Fruit fly (Drosophila melanogaster) whole organism, pupa: ENCODE measurements around the gene CG5290.

Experiments
- CG10348 ChIP-seq: fragments of 200-800 bp; sonication (Bioruptor generic); IDR thresholded peaks from 2 replicates; pipeline ENCODE4 v1.3.6; 2022; ENCODE audit warnings: missing biosample characterization, missing genetic modification characterization
- CG12605 ChIP-seq: fragments of 200-800 bp; sonication (Bioruptor generic); IDR thresholded peaks from 2 replicates; pipeline ENCODE4 v1.3.6; 2022; ENCODE audit warnings: missing biosample characterization, missing genetic modification characterization
- CG13204 ChIP-seq: fragments of 200-800 bp; sonication (Bioruptor generic); optimal IDR thresholded peaks from 2 replicates; lab custom pipeline; 2018; ENCODE audit warnings: missing biosample characterization, mild to moderate bottlenecking, missing genetic modification characterization, moderate library complexity
- CG14655 ChIP-seq: fragments of 200-800 bp; sonication (Bioruptor generic); optimal IDR thresholded peaks from 3 replicates; lab custom pipeline; 2017; ENCODE audit warnings: mild to moderate bottlenecking, missing biosample characterization, missing genetic modification reagents, missing genetic modification characterization
- CG15710 ChIP-seq: fragments of 200-800 bp; sonication (Bioruptor generic); optimal IDR thresholded peaks from 2 replicates; lab custom pipeline; 2018; ENCODE audit warnings: missing biosample characterization, mild to moderate bottlenecking, missing genetic modification characterization, moderate library complexity
- CG17806 ChIP-seq: fragments of 200-800 bp; sonication (Bioruptor generic); optimal IDR thresholded peaks from 2 replicates; lab custom pipeline; 2018; ENCODE audit warnings: missing biosample characterization, mild to moderate bottlenecking, missing genetic modification characterization, moderate library complexity
- CG32121 ChIP-seq: fragments of 200-800 bp; sonication (Bioruptor generic); IDR thresholded peaks from 2 replicates; pipeline ENCODE4 v1.3.6; 2022; ENCODE audit warnings: missing biosample characterization, missing genetic modification characterization
- CG34367 ChIP-seq: fragments of 200-800 bp; sonication (Bioruptor generic); optimal IDR thresholded peaks from 2 replicates; lab custom pipeline; 2018; ENCODE audit warnings: missing biosample characterization, mild to moderate bottlenecking, missing genetic modification characterization
- CG4496 ChIP-seq: fragments of 200-800 bp; sonication (Bioruptor generic); IDR thresholded peaks from 3 replicates; pipeline ENCODE4 v1.3.6; 2022; ENCODE audit warnings: missing biosample characterization, missing genetic modification characterization
- CG8159 ChIP-seq: fragments of 200-800 bp; sonication (Bioruptor generic); optimal IDR thresholded peaks from 3 replicates; lab custom pipeline; 2018; ENCODE audit warnings: missing biosample characterization, mild to moderate bottlenecking, missing genetic modification characterization, moderate library complexity
- CG8301 ChIP-seq: fragments of 200-800 bp; sonication (Bioruptor generic); optimal IDR thresholded peaks from 2 replicates; lab custom pipeline; 2018; ENCODE audit warnings: missing biosample characterization, mild to moderate bottlenecking, missing genetic modification characterization
- CG9948 ChIP-seq: fragments of 200-800 bp; sonication (Bioruptor generic); optimal IDR thresholded peaks from 2 replicates; lab custom pipeline; 2018; ENCODE audit warnings: missing biosample characterization, mild to moderate bottlenecking, missing genetic modification characterization, moderate library complexity
- D1 ChIP-seq: fragments of 200-800 bp; sonication (Bioruptor generic); optimal IDR thresholded peaks from 2 replicates; lab custom pipeline; 2018; ENCODE audit warnings: missing biosample characterization, mild to moderate bottlenecking, missing genetic modification characterization, moderate library complexity
- EcR ChIP-seq: fragments of 200-800 bp; sonication (Bioruptor generic); optimal IDR thresholded peaks from 3 replicates; lab custom pipeline; 2019; ENCODE audit warnings: missing biosample characterization, missing genetic modification characterization, mild to moderate bottlenecking, moderate library complexity, missing genetic modification reagents
- Ets98B ChIP-seq: fragments of 200-800 bp; sonication (Bioruptor generic); IDR thresholded peaks from 2 replicates; pipeline ENCODE4 v1.3.6; 2022; ENCODE audit warnings: missing biosample characterization, missing genetic modification characterization
- Pif1A ChIP-seq: fragments of 200-800 bp; sonication (Bioruptor generic); optimal IDR thresholded peaks from 3 replicates; lab custom pipeline; 2016; ENCODE audit warnings: missing biosample characterization, missing genetic modification characterization
- Pif1B ChIP-seq: fragments of 200-800 bp; sonication (Bioruptor generic); optimal IDR thresholded peaks from 3 replicates; lab custom pipeline; 2016; ENCODE audit warnings: missing biosample characterization, missing genetic modification characterization
- Snoo ChIP-seq: fragments of 200-800 bp; sonication (Bioruptor generic); optimal IDR thresholded peaks from 3 replicates; lab custom pipeline; 2017; ENCODE audit warnings: missing biosample characterization, mild to moderate bottlenecking, missing genetic modification characterization, inconsistent platforms
- fd96Ca ChIP-seq: fragments of 200-800 bp; sonication (Bioruptor generic); IDR thresholded peaks from 3 replicates; pipeline ENCODE4 v1.3.6; 2022; ENCODE audit warnings: missing biosample characterization, missing genetic modification characterization
- gl ChIP-seq: fragments of 200-800 bp; sonication (Bioruptor generic); optimal IDR thresholded peaks from 2 replicates; lab custom pipeline; 2018; ENCODE audit warnings: missing biosample characterization, mild to moderate bottlenecking, missing genetic modification characterization
- rn ChIP-seq: fragments of 200-800 bp; sonication (Bioruptor generic); IDR thresholded peaks from 2 replicates; pipeline ENCODE4 v1.3.6; 2022; ENCODE audit warnings: missing biosample characterization, missing genetic modification characterization

The CG5290 gene

DNA sequence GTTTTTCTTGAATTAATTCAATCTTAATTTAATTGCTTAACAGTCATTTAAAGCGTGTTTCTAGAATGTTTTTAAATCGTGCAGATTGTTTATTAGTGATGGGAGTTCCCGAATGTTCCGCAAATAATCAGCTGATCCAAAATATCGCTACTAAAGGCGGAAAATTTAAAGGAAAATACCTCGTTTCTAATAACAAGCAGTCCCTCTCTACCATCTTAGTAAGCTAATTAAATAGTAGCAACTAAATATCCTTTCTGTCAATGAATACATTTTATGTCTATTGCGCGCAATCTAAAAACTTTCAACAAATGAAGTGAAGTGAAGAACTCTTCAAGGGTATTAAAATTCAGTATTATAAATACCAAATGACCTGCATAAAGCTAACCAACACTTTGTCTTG is at the start of gene CG5290:
Gene CG5290 (minus strand): TSS at position 118 of the 400 bp plus-strand sequence.
- no peak for TF ChIP-seq CG9948 (tag; lab: Kevin White, UChicago)
- TF ChIP-seq CG8301 = no peak
- peak; percentile 4 for TF ChIP-seq CG15710 (tag; lab: Kevin White, UChicago)
- peak; percentile 21 for TF ChIP-seq Pif1A (GFP tag; lab: Kevin White, UChicago)
- TF ChIP-seq CG8159 (tag; lab: Kevin White, UChicago) = peak; percentile 4
- TF ChIP-seq Snoo = peak; percentile 11

DNA sequence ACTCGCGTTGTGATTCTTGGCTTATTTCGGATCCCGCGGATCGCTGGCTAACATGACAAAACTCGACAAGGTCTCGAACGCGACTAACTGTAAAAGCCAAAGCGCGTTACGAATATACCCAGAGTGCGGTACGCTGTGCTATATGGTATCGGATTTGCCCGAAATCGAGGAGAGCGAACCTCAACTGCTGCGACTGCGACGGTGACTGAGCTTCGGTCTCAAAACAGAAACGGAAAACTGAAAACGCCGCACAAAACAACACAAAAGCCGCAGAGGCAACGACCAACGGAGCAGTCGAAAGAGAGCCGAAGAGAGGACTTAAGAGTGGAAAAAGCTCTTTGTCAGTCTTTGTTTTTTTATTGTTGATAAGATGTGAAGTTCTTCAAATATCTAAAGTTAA is 49.2 kb upstream of the CG5290 start:
- TF ChIP-seq CG15710 (tag; lab: Kevin White, UChicago) = no peak
- no peak for TF ChIP-seq CG9948 (tag; lab: Kevin White, UChicago)
- no peak for TF ChIP-seq D1 (tag; lab: Kevin White, UChicago)
- TF ChIP-seq CG12605 (GFP tag; lab: Robert Waterston, UW) = peak; percentile 7; the same call in 1 of the 2 replicates
- no peak for TF ChIP-seq rn (GFP tag; lab: Robert Waterston, UW)
- TF ChIP-seq Ets98B (GFP tag; lab: Robert Waterston, UW) = peak; percentile 58; the same call in 1 of the 2 replicates
- peak; percentile 57; the same call in 2 of the 3 replicates for TF ChIP-seq CG4496
- TF ChIP-seq CG13204 (GFP tag; lab: Kevin White, UChicago) = peak; percentile 65
- TF ChIP-seq CG8159 (tag; lab: Kevin White, UChicago) = no peak
- no peak; the same call in 1 of the 2 replicates for TF ChIP-seq CG32121 (GFP tag; lab: Robert Waterston, UW)
- no peak for TF ChIP-seq CG34367 (tag; lab: Kevin White, UChicago)
- no peak for TF ChIP-seq CG17806 (tag; lab: Kevin White, UChicago)
- peak; percentile 2 for TF ChIP-seq CG14655 (GFP tag; lab: Kevin White, UChicago)
- peak; percentile 6 for TF ChIP-seq Snoo
- TF ChIP-seq gl (tag; lab: Kevin White, UChicago) = peak; percentile 14
- no peak for TF ChIP-seq Pif1A (GFP tag; lab: Kevin White, UChicago)
- TF ChIP-seq fd96Ca (GFP tag; lab: Robert Waterston, UW) = peak; percentile 33; the same call in 1 of the 3 replicates
- TF ChIP-seq Pif1B = no peak
- no peak for TF ChIP-seq CG10348 (GFP tag; lab: Robert Waterston, UW)
- TF ChIP-seq EcR (GFP tag; lab: Kevin White, UChicago) = peak; percentile 86
- no peak for TF ChIP-seq CG8301

dm6 chr3L:17960247-17960839 is 48.0 kb upstream of the CG5290 start:
- no peak for TF ChIP-seq Ets98B (GFP tag; lab: Robert Waterston, UW)
- TF ChIP-seq Pif1B = no peak
- TF ChIP-seq gl (tag; lab: Kevin White, UChicago) = no peak
- no peak for TF ChIP-seq EcR (GFP tag; lab: Kevin White, UChicago)
- no peak for TF ChIP-seq CG32121 (GFP tag; lab: Robert Waterston, UW)
- no peak for TF ChIP-seq CG8159 (tag; lab: Kevin White, UChicago)
- no peak for TF ChIP-seq CG10348 (GFP tag; lab: Robert Waterston, UW)
- no peak for TF ChIP-seq CG4496
- no peak; the same call in 2 of the 3 replicates for TF ChIP-seq fd96Ca (GFP tag; lab: Robert Waterston, UW)
- no peak for TF ChIP-seq CG15710 (tag; lab: Kevin White, UChicago)
- no peak for TF ChIP-seq CG13204 (GFP tag; lab: Kevin White, UChicago)
- no peak for TF ChIP-seq CG12605 (GFP tag; lab: Robert Waterston, UW)
- no peak for TF ChIP-seq Snoo
- TF ChIP-seq CG14655 (GFP tag; lab: Kevin White, UChicago) = no peak
- no peak for TF ChIP-seq CG8301
- TF ChIP-seq CG34367 (tag; lab: Kevin White, UChicago) = no peak
- no peak for TF ChIP-seq CG9948 (tag; lab: Kevin White, UChicago)

DNA sequence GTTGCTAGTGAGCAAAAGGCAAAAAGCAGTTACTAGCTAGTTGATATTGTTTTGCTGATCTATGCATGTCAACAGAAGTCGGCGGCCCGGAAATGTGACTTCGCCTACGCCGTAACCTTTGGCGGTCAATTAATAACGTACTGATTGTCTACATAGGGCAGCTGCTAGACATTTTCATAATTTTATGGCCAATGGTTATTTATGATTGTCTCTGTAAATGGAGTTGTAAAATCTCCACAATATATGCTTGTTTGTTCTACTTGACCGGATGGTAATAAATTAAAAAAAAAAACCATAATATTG is 46.6 kb upstream of the CG5290 start:
- TF ChIP-seq CG17806 (tag; lab: Kevin White, UChicago) (no peak), CG14655 (GFP tag; lab: Kevin White, UChicago) (no peak), CG13204 (GFP tag; lab: Kevin White, UChicago) (no peak), CG12605 (GFP tag; lab: Robert Waterston, UW) (no peak), Pif1B (no peak), CG34367 (tag; lab: Kevin White, UChicago) (no peak), Pif1A (GFP tag; lab: Kevin White, UChicago) (no peak), D1 (tag; lab: Kevin White, UChicago) (no peak), CG4496 (no peak), CG9948 (tag; lab: Kevin White, UChicago) (no peak)
- TF ChIP-seq, all 21 proteins: peak for 0

dm6 chr3L:17958231-17958976 is 46.0 kb upstream of the CG5290 start:
- no peak for TF ChIP-seq CG13204 (GFP tag; lab: Kevin White, UChicago)
- no peak for TF ChIP-seq CG14655 (GFP tag; lab: Kevin White, UChicago)
- TF ChIP-seq CG4496 = no peak
- no peak for TF ChIP-seq CG15710 (tag; lab: Kevin White, UChicago)
- no peak for TF ChIP-seq EcR (GFP tag; lab: Kevin White, UChicago)
- TF ChIP-seq CG8301 = no peak
- no peak for TF ChIP-seq D1 (tag; lab: Kevin White, UChicago)
